Fruit fly (Drosophila melanogaster): ENCODE measurements around the gene CG14020.
A peak's percentile ranks its signal among the peaks of the same experiment; 100 is the strongest.

Gene CG14020

dm6 chr2L:5507823-5508438, 9.6 kb upstream of the CG14020 start:
- TF ChIP-seq cic (GFP tag; optimal IDR thresholded peaks at IDR 0.05) (no peak), CG11617 (GFP tag; optimal IDR thresholded peaks at IDR 0.05) (no peak), CG12768 (GFP tag; optimal IDR thresholded peaks at IDR 0.05) (no peak), Crg-1 (GFP tag; optimal IDR thresholded peaks at IDR 0.05) (no peak), pad (GFP tag; optimal IDR thresholded peaks at IDR 0.05) (no peak), Hr96 (GFP tag; optimal IDR thresholded peaks at IDR 0.05) (no peak)

- no peak for TF ChIP-seq CG33017 (tag; optimal IDR thresholded peaks at IDR 0.05)
Measured at dm6 chr2L:5514946-5515345, 2.6 kb upstream of the CG14020 start.

- no peak for TF ChIP-seq CG12768 (GFP tag; optimal IDR thresholded peaks at IDR 0.05)
- TF ChIP-seq ovo (GFP tag; optimal IDR thresholded peaks at IDR 0.05), result peak; percentile 53
- no peak for TF ChIP-seq kay (GFP tag; ENCODE audit: borderline replicate concordance)
- no peak for TF ChIP-seq CG33017 (tag; optimal IDR thresholded peaks at IDR 0.05)
- no peak for TF ChIP-seq Clk (GFP tag; optimal IDR thresholded peaks at IDR 0.05)
- TF ChIP-seq CG7101 (tag; optimal IDR thresholded peaks at IDR 0.05), result peak; percentile 21
- peak; percentile 82 for TF ChIP-seq tj (GFP tag; optimal IDR thresholded peaks at IDR 0.05)
- no peak for TF ChIP-seq Crg-1 (GFP tag; optimal IDR thresholded peaks at IDR 0.05)
- no peak for TF ChIP-seq cnc (optimal IDR thresholded peaks at IDR 0.05)
- TF ChIP-seq toe (GFP tag; optimal IDR thresholded peaks at IDR 0.05), result peak; percentile 69
- TF ChIP-seq CG14711 (tag; optimal IDR thresholded peaks at IDR 0.05), result peak; percentile 92
- no peak for TF ChIP-seq Hr96 (GFP tag; optimal IDR thresholded peaks at IDR 0.05)
- no peak for TF ChIP-seq CG5204 (GFP tag; optimal IDR thresholded peaks at IDR 0.05)
- TF ChIP-seq CG11617 (GFP tag; optimal IDR thresholded peaks at IDR 0.05), result peak; percentile 24
- TF ChIP-seq bab1 (GFP tag; optimal IDR thresholded peaks at IDR 0.05), result no peak
- TF ChIP-seq pad (GFP tag; optimal IDR thresholded peaks at IDR 0.05), result peak; percentile 99
- TF ChIP-seq CG7045 (GFP tag; optimal IDR thresholded peaks at IDR 0.05), result peak; percentile 36
- TF ChIP-seq cic (GFP tag; optimal IDR thresholded peaks at IDR 0.05), result peak; percentile 15
- TF ChIP-seq Mnt (GFP tag; optimal IDR thresholded peaks at IDR 0.05), result no peak
- TF ChIP-seq CG1620 (GFP tag; optimal IDR thresholded peaks at IDR 0.05), result no peak
Measured at dm6 chr2L:5519846-5520384, 2.4 kb downstream of the CG14020 start, which contains the start of the genes CG7382 and cl. Gene CG7382, minus strand, starts transcription at chr2L:5519896. Gene cl, plus strand, starts transcription at chr2L:5520135.

- TF ChIP-seq CG1620 (GFP tag; optimal IDR thresholded peaks at IDR 0.05), result no peak
- no peak for TF ChIP-seq pad (GFP tag; optimal IDR thresholded peaks at IDR 0.05)
- no peak for TF ChIP-seq CG12768 (GFP tag; optimal IDR thresholded peaks at IDR 0.05)
- no peak for TF ChIP-seq tj (GFP tag; optimal IDR thresholded peaks at IDR 0.05)
- no peak for TF ChIP-seq bab1 (GFP tag; optimal IDR thresholded peaks at IDR 0.05)
- no peak for TF ChIP-seq Clk (GFP tag; optimal IDR thresholded peaks at IDR 0.05)
- TF ChIP-seq kay (GFP tag; ENCODE audit: borderline replicate concordance), result no peak
- TF ChIP-seq Crg-1 (GFP tag; optimal IDR thresholded peaks at IDR 0.05), result no peak
- no peak for TF ChIP-seq CG7101 (tag; optimal IDR thresholded peaks at IDR 0.05)
- no peak for TF ChIP-seq ovo (GFP tag; optimal IDR thresholded peaks at IDR 0.05)
Measured at dm6 chr2L:5520757-5521156, 3.2 kb downstream of the CG14020 start.

- peak; percentile 80 for TF ChIP-seq CG7045 (GFP tag; optimal IDR thresholded peaks at IDR 0.05)
- no peak for TF ChIP-seq cnc (optimal IDR thresholded peaks at IDR 0.05)
- peak; percentile 76 for TF ChIP-seq Clk (GFP tag; optimal IDR thresholded peaks at IDR 0.05)
- peak; percentile 61 for TF ChIP-seq tj (GFP tag; optimal IDR thresholded peaks at IDR 0.05)
- TF ChIP-seq Mnt (GFP tag; optimal IDR thresholded peaks at IDR 0.05), result peak; percentile 48
- no peak for TF ChIP-seq toe (GFP tag; optimal IDR thresholded peaks at IDR 0.05)
- TF ChIP-seq CG5204 (GFP tag; optimal IDR thresholded peaks at IDR 0.05), result no peak
- TF ChIP-seq pad (GFP tag; optimal IDR thresholded peaks at IDR 0.05), result peak; percentile 64
- TF ChIP-seq bab1 (GFP tag; optimal IDR thresholded peaks at IDR 0.05), result peak; percentile 59
- peak; percentile 79 for TF ChIP-seq CG1620 (GFP tag; optimal IDR thresholded peaks at IDR 0.05)
- no peak for TF ChIP-seq kay (GFP tag; ENCODE audit: borderline replicate concordance)
- TF ChIP-seq Crg-1 (GFP tag; optimal IDR thresholded peaks at IDR 0.05), result peak; percentile 31
- peak; percentile 14 for TF ChIP-seq ovo (GFP tag; optimal IDR thresholded peaks at IDR 0.05)
- TF ChIP-seq cic (GFP tag; optimal IDR thresholded peaks at IDR 0.05), result no peak
- peak; percentile 78 for TF ChIP-seq CG14711 (tag; optimal IDR thresholded peaks at IDR 0.05)
- TF ChIP-seq CG7101 (tag; optimal IDR thresholded peaks at IDR 0.05), result peak; percentile 83
- TF ChIP-seq CG33017 (tag; optimal IDR thresholded peaks at IDR 0.05), result peak; percentile 37
- no peak for TF ChIP-seq Hr96 (GFP tag; optimal IDR thresholded peaks at IDR 0.05)
- peak; percentile 77 for TF ChIP-seq CG12768 (GFP tag; optimal IDR thresholded peaks at IDR 0.05)
- peak; percentile 87 for TF ChIP-seq CG11617 (GFP tag; optimal IDR thresholded peaks at IDR 0.05)
Measured at dm6 chr2L:5523848-5524473, 6.4 kb downstream of the CG14020 start, which contains the start of the genes Vps52 and Elp4. Gene Vps52, minus strand, starts transcription at chr2L:5523898. Gene Elp4, plus strand, starts transcription at chr2L:5524139.

dm6 chr2L:5525723-5526122, 8.2 kb downstream of the CG14020 start, which contains the start of gene Cap-D3:
Gene Cap-D3, plus strand, starts transcription at chr2L:5525905.
- TF ChIP-seq cnc (optimal IDR thresholded peaks at IDR 0.05) (no peak), ovo (GFP tag; optimal IDR thresholded peaks at IDR 0.05) (no peak), bab1 (GFP tag; optimal IDR thresholded peaks at IDR 0.05) (peak; percentile 6), kay (GFP tag; ENCODE audit: borderline replicate concordance) (no peak), CG1620 (GFP tag; optimal IDR thresholded peaks at IDR 0.05) (no peak)

Measured in whole organism, adult.